Fruit fly (Drosophila melanogaster): ENCODE data around the gene Ork1.

The Ork1 gene

dm6 chrX:10857376-10857775, 33.7 kb downstream of the Ork1 start, which contains the start of the genes sofe and CG2186 (continued):
- TF ChIP-seq CG16815 (GFP tag; optimal IDR thresholded peaks at IDR 0.05): peak; percentile 30
- peak; percentile 56; the same call in 1 of the 2 replicates for TF ChIP-seq CG42726 (GFP tag; IDR thresholded peaks at IDR 0.05; ENCODE audit: partially characterized antibody)
- peak; percentile 33 for TF ChIP-seq cato (GFP tag; optimal IDR thresholded peaks at IDR 0.05; ENCODE audit: borderline replicate concordance)
- TF ChIP-seq Jarid2 (GFP tag; optimal IDR thresholded peaks at IDR 0.05): no peak
- TF ChIP-seq CG10654 (GFP tag; optimal IDR thresholded peaks at IDR 0.05): peak; percentile 46
- TF ChIP-seq Blimp-1 (GFP tag; optimal IDR thresholded peaks at IDR 0.05): no peak
- TF ChIP-seq jing (GFP tag; optimal IDR thresholded peaks at IDR 0.05): no peak
- TF ChIP-seq Max (GFP tag; optimal IDR thresholded peaks at IDR 0.05): peak; percentile 64
- TF ChIP-seq CG11093 (GFP tag; IDR thresholded peaks at IDR 0.05): no peak
- TF ChIP-seq pum (GFP tag; optimal IDR thresholded peaks at IDR 0.05): peak; percentile 58
- TF ChIP-seq Hmr (GFP tag; optimal IDR thresholded peaks at IDR 0.05): no peak
- TF ChIP-seq tio (GFP tag; optimal IDR thresholded peaks at IDR 0.05): no peak
- no peak for TF ChIP-seq CG9876 (GFP tag; optimal IDR thresholded peaks at IDR 0.05)
- TF ChIP-seq Sry-δ (GFP tag; optimal IDR thresholded peaks at IDR 0.05): peak; percentile 92
- TF ChIP-seq CG17612 (GFP tag; IDR thresholded peaks at IDR 0.05): no peak
- TF ChIP-seq nerfin-1 (tag; optimal IDR thresholded peaks at IDR 0.05): no peak
- peak; percentile 25 for TF ChIP-seq Bteb2 (GFP tag; optimal IDR thresholded peaks at IDR 0.05)
- TF ChIP-seq NC2β (GFP tag; optimal IDR thresholded peaks at IDR 0.05): peak; percentile 64
- TF ChIP-seq nerfin-2 (GFP tag; IDR thresholded peaks at IDR 0.05; ENCODE audit: partially characterized antibody): peak; percentile 61
- peak; percentile 48; the same call in 1 of the 3 replicates for TF ChIP-seq ken (GFP tag; IDR thresholded peaks at IDR 0.05)
- TF ChIP-seq unpg (GFP tag; optimal IDR thresholded peaks at IDR 0.05): peak; percentile 53
- TF ChIP-seq pita (GFP tag; optimal IDR thresholded peaks at IDR 0.05): no peak
- TF ChIP-seq lbe (GFP tag; optimal IDR thresholded peaks at IDR 0.05): no peak
- TF ChIP-seq CG43689 (GFP tag; IDR thresholded peaks at IDR 0.05): no peak
- peak; percentile 81 for TF ChIP-seq vnd (GFP tag; IDR thresholded peaks at IDR 0.05; ENCODE audit: partially characterized antibody)
- TF ChIP-seq CG18262 (tag; optimal IDR thresholded peaks at IDR 0.05): peak; percentile 29
- TF ChIP-seq oc (tag; optimal IDR thresholded peaks at IDR 0.05): no peak
- TF ChIP-seq yki (optimal IDR thresholded peaks at IDR 0.05): no peak
- no peak for TF ChIP-seq CG7987 (GFP tag; optimal IDR thresholded peaks at IDR 0.05)
- peak; percentile 61 for TF ChIP-seq HmgZ (tag; optimal IDR thresholded peaks at IDR 0.05)
- TF ChIP-seq CG2678 (tag; optimal IDR thresholded peaks at IDR 0.05): no peak
- peak; percentile 44 for TF ChIP-seq az2 (GFP tag; optimal IDR thresholded peaks at IDR 0.05)
- TF ChIP-seq CG10462 (GFP tag; optimal IDR thresholded peaks at IDR 0.05): no peak
- TF ChIP-seq CG9817 (tag; optimal IDR thresholded peaks at IDR 0.05): peak; percentile 45
- no peak for TF ChIP-seq her (GFP tag; optimal IDR thresholded peaks at IDR 0.05)
- no peak for TF ChIP-seq Six4 (GFP tag; optimal IDR thresholded peaks at IDR 0.05)
- TF ChIP-seq Lhr (GFP tag; optimal IDR thresholded peaks at IDR 0.05): peak; percentile 58
- TF ChIP-seq vfl (GFP tag; optimal IDR thresholded peaks at IDR 0.05): peak; percentile 44
- peak; percentile 57 for TF ChIP-seq MBD-R2 (GFP tag; IDR thresholded peaks at IDR 0.05)
- no peak for TF ChIP-seq CG34422 (GFP tag; IDR thresholded peaks at IDR 0.05)
- no peak for TF ChIP-seq twi (tag; optimal IDR thresholded peaks at IDR 0.05)
- TF ChIP-seq Pdp1 (GFP tag; optimal IDR thresholded peaks at IDR 0.05): peak; percentile 6 to 46
- no peak for TF ChIP-seq rib (GFP tag; IDR thresholded peaks at IDR 0.05)
- TF ChIP-seq peb (GFP tag; IDR thresholded peaks at IDR 0.05): no peak
- no peak for TF ChIP-seq YL-1 (GFP tag; optimal IDR thresholded peaks at IDR 0.05)
- no peak for TF ChIP-seq p53 (GFP tag; optimal IDR thresholded peaks at IDR 0.05)
- TF ChIP-seq Hr78 (GFP tag; optimal IDR thresholded peaks at IDR 0.05): no peak
- peak; percentile 40; the same call in 1 of the 2 replicates for TF ChIP-seq Atf6 (GFP tag; IDR thresholded peaks at IDR 0.05)
- TF ChIP-seq Oaz (GFP tag; IDR thresholded peaks at IDR 0.05): no peak
- no peak for TF ChIP-seq CG15269 (tag; optimal IDR thresholded peaks at IDR 0.05)
- TF ChIP-seq CG4707 (GFP tag; optimal IDR thresholded peaks at IDR 0.05): no peak

Measured in whole organism, embryonic.